Fruit fly (Drosophila melanogaster): ENCODE results near the gene Gapdh2.

Gapdh2 gene

DNA sequence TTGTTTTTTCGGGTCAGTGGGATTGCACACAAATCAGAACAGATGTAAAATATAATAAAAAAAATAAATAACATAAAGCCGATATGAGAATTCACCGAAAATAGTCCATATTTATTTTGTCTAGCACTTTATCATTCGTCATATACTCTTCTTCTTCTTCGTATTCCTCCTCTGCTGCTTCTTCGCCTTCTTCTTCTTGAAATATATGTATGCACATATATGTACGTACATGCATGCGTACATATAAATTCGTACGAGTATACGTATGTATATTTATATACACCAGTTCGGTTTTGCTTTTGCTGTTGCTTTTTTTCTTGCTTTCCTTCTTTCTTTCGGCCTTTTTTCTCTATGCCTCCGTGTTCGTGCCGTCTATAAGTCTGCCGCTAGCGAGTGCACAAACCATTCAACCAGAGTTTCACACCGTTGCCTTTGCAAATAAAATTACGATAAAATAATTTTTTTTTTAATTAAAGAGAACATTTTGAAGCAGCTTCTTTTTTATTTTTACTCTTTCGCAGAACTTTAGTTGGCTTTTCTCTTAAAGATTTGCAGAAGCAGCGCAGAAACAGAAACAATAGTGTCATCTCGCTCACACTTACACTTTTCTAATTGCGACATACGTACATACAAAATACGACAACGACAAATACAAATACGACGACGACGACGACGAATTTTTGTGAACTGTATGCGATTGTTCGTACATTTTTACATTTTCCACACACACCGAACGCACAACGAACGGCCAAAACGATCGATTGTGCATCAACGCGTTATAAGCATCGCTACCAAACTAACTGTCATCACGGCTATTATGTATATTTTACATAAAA lies 18.7 kb downstream of the Gapdh2 start (continued):
- TF ChIP-seq rib (GFP tag; IDR thresholded peaks at IDR 0.05), result 0 out of 2 replicates have a peak, but pooled peaks have one; percentile 44
- peak; percentile 57 for TF ChIP-seq CG10543 (GFP tag; optimal IDR thresholded peaks at IDR 0.05)
- TF ChIP-seq jumu (GFP tag; optimal IDR thresholded peaks at IDR 0.05), result no peak
- no peak for TF ChIP-seq CG12236 (GFP tag; optimal IDR thresholded peaks at IDR 0.05)
- 0 out of 3 replicates have a peak, but pooled peaks have one; percentile 62 for TF ChIP-seq CG2199 (GFP tag; IDR thresholded peaks at IDR 0.05)
- TF ChIP-seq bsh (GFP tag; optimal IDR thresholded peaks at IDR 0.05), result peak in 1 of 2 experiments; percentile 95
- peak; percentile 81 for TF ChIP-seq MESR4 (GFP tag; optimal IDR thresholded peaks at IDR 0.05)
- TF ChIP-seq CG32767 (GFP tag; IDR thresholded peaks at IDR 0.05), result peak; percentile 48; the same call in 1 of the 2 replicates
- no peak for TF ChIP-seq Dp (GFP tag; optimal IDR thresholded peaks at IDR 0.05)
- no peak for TF ChIP-seq org-1 (GFP tag; optimal IDR thresholded peaks at IDR 0.05)
- TF ChIP-seq Drgx (GFP tag; IDR thresholded peaks at IDR 0.05), result peak; percentile 94
- TF ChIP-seq luna (GFP tag; optimal IDR thresholded peaks at IDR 0.05), result no peak
- no peak for TF ChIP-seq CG16863 (GFP tag; optimal IDR thresholded peaks at IDR 0.05)
- no peak for TF ChIP-seq Sin3A (optimal IDR thresholded peaks at IDR 0.05)
- TF ChIP-seq unc-4 (GFP tag; IDR thresholded peaks at IDR 0.05; ENCODE audit: partially characterized antibody), result no peak
- TF ChIP-seq pita (GFP tag; optimal IDR thresholded peaks at IDR 0.05), result peak; percentile 79
- TF ChIP-seq CG34376 (GFP tag; optimal IDR thresholded peaks at IDR 0.05), result peak; percentile 89
- no peak for TF ChIP-seq lab (GFP tag; optimal IDR thresholded peaks at IDR 0.05)
- no peak for TF ChIP-seq Xrp1 (GFP tag; IDR thresholded peaks at IDR 0.05)
- TF ChIP-seq sens (GFP tag), result peak; percentile 46
- TF ChIP-seq ci (GFP tag; IDR thresholded peaks at IDR 0.05), result peak; percentile 34; the same call in 1 of the 3 replicates
- TF ChIP-seq CG4820 (GFP tag; optimal IDR thresholded peaks at IDR 0.05), result no peak
- no peak for TF ChIP-seq CkIIα-i1 (GFP tag; IDR thresholded peaks at IDR 0.05)
- TF ChIP-seq CG14710 (tag; optimal IDR thresholded peaks at IDR 0.05), result peak; percentile 17
- TF ChIP-seq CG7745 (tag; optimal IDR thresholded peaks at IDR 0.05), result no peak
- no peak for TF ChIP-seq CG1647 (GFP tag; optimal IDR thresholded peaks at IDR 0.05)
- TF ChIP-seq CG12071 (GFP tag; optimal IDR thresholded peaks at IDR 0.05), result no peak
- no peak for TF ChIP-seq crp (GFP tag; optimal IDR thresholded peaks at IDR 0.05)
- no peak for TF ChIP-seq twi (tag; optimal IDR thresholded peaks at IDR 0.05)
- no peak for TF ChIP-seq vnd (GFP tag; IDR thresholded peaks at IDR 0.05; ENCODE audit: partially characterized antibody)
- no peak for TF ChIP-seq NK7.1 (GFP tag; optimal IDR thresholded peaks at IDR 0.05)
- TF ChIP-seq CG33557 (GFP tag; optimal IDR thresholded peaks at IDR 0.05), result peak; percentile 30
- TF ChIP-seq CG2116 (GFP tag; optimal IDR thresholded peaks at IDR 0.05), result peak; percentile 22
- no peak for TF ChIP-seq trh (GFP tag; optimal IDR thresholded peaks at IDR 0.05)
- TF ChIP-seq al (GFP tag; IDR thresholded peaks at IDR 0.05), result no peak
- TF ChIP-seq CG17359 (tag; optimal IDR thresholded peaks at IDR 0.05), result peak; percentile 86
- peak; percentile 50 for TF ChIP-seq HmgZ (tag; optimal IDR thresholded peaks at IDR 0.05)
- no peak for TF ChIP-seq lola (GFP tag; optimal IDR thresholded peaks at IDR 0.05)
- no peak for TF ChIP-seq ewg (GFP tag; optimal IDR thresholded peaks at IDR 0.05)
- no peak for TF ChIP-seq tin (GFP tag; optimal IDR thresholded peaks at IDR 0.05)
- no peak for TF ChIP-seq Kr (GFP tag; optimal IDR thresholded peaks at IDR 0.05)
- peak; percentile 48 for TF ChIP-seq trem (tag; optimal IDR thresholded peaks at IDR 0.05)
- no peak for TF ChIP-seq CG10565 (GFP tag; optimal IDR thresholded peaks at IDR 0.05)
- TF ChIP-seq Asciz (GFP tag; optimal IDR thresholded peaks at IDR 0.05), result no peak
- peak; percentile 10 for TF ChIP-seq corto (GFP tag; optimal IDR thresholded peaks at IDR 0.05)
- no peak for TF ChIP-seq br (optimal IDR thresholded peaks at IDR 0.05)
- peak; percentile 16 for TF ChIP-seq CG6254 (GFP tag; optimal IDR thresholded peaks at IDR 0.05)
- TF ChIP-seq CG2712 (tag; optimal IDR thresholded peaks at IDR 0.05), result peak; percentile 30
- TF ChIP-seq ac (GFP tag; optimal IDR thresholded peaks at IDR 0.05), result no peak
